Fruit fly (Drosophila melanogaster): Measurements from ENCODE around the gene Tektin-C.

The Tektin-C gene

DNA sequence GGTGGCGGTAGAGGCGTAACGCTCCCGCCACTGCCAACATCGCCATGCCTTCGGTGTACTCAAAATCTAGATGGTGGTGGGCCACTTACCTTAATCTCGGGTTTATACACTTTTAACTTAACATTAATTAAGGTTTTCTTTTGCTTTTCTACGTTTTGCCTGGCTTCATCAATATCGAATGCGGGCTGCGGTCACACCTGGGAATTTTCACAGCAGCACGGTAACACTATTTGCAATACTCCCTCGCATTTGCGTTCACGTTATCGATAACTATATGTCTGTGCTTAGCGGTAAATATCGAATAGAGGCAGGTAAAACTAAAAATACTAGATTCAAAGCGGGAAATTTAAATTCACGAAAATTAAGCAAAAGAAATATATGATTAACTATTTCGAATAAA, 2.4 kb downstream of the Tektin-C start, which contains the start of gene Bre1 (continued):
- TF ChIP-seq hkb (optimal IDR thresholded peaks at IDR 0.05) (no peak), hkb (GFP tag; IDR thresholded peaks at IDR 0.05) (no peak), MESR4 (GFP tag; optimal IDR thresholded peaks at IDR 0.05) (peak; percentile 87), sd (tag; optimal IDR thresholded peaks at IDR 0.05) (peak; percentile 87), Eip74EF (GFP tag; optimal IDR thresholded peaks at IDR 0.05) (no peak), CG13775 (GFP tag; optimal IDR thresholded peaks at IDR 0.05) (no peak), CG17612 (GFP tag; IDR thresholded peaks at IDR 0.05) (no peak), otp (GFP tag; IDR thresholded peaks at IDR 0.05) (no peak), HmgZ (tag; optimal IDR thresholded peaks at IDR 0.05) (peak; percentile 63), CG18764 (GFP tag; optimal IDR thresholded peaks at IDR 0.05) (no peak), NK7.1 (GFP tag; optimal IDR thresholded peaks at IDR 0.05) (no peak), D (optimal IDR thresholded peaks at IDR 0.05) (no peak), D (GFP tag; optimal IDR thresholded peaks at IDR 0.05) (no peak), CG15696 (tag; optimal IDR thresholded peaks at IDR 0.05) (no peak), sim (GFP tag; IDR thresholded peaks at IDR 0.05) (no peak), ATbp (GFP tag; optimal IDR thresholded peaks at IDR 0.05) (no peak), Vsx1 (GFP tag; optimal IDR thresholded peaks at IDR 0.05) (no peak), CG14014 (GFP tag; IDR thresholded peaks at IDR 0.05) (no peak), CG8478 (optimal IDR thresholded peaks at IDR 0.05) (no peak), trh (GFP tag; optimal IDR thresholded peaks at IDR 0.05) (no peak), Bteb2 (GFP tag; optimal IDR thresholded peaks at IDR 0.05) (no peak), Awh (GFP tag; IDR thresholded peaks at IDR 0.05) (no peak), CG6813 (GFP tag; optimal IDR thresholded peaks at IDR 0.05) (no peak), vfl (GFP tag; optimal IDR thresholded peaks at IDR 0.05) (no peak), CG4424 (GFP tag; optimal IDR thresholded peaks at IDR 0.05) (no peak), CG9437 (GFP tag; optimal IDR thresholded peaks at IDR 0.05) (no peak), gsb (GFP tag; IDR thresholded peaks at IDR 0.05) (no peak), shn (GFP tag; optimal IDR thresholded peaks at IDR 0.05) (no peak), Bdp1 (GFP tag; optimal IDR thresholded peaks at IDR 0.05) (no peak), CG12299 (tag; optimal IDR thresholded peaks at IDR 0.05) (no peak), Sry-δ (GFP tag; optimal IDR thresholded peaks at IDR 0.05) (peak; percentile 82), mirr (GFP tag; optimal IDR thresholded peaks at IDR 0.05) (no peak), CG32767 (GFP tag; IDR thresholded peaks at IDR 0.05) (no peak), CG12744 (GFP tag; optimal IDR thresholded peaks at IDR 0.05) (no peak), CG6272 (GFP tag; IDR thresholded peaks at IDR 0.05) (no peak), Antp (GFP tag; optimal IDR thresholded peaks at IDR 0.05) (no peak), CG18619 (GFP tag; optimal IDR thresholded peaks at IDR 0.05) (no peak), CG2712 (tag; optimal IDR thresholded peaks at IDR 0.05) (peak; percentile 29), repo (GFP tag; optimal IDR thresholded peaks at IDR 0.05) (no peak), CG11398 (GFP tag; optimal IDR thresholded peaks at IDR 0.05) (no peak), prd (optimal IDR thresholded peaks at IDR 0.05) (no peak), prd (GFP tag; IDR thresholded peaks at IDR 0.05) (0 out of 3 replicates have a peak, but pooled peaks have one; percentile 23), CG12219 (GFP tag; optimal IDR thresholded peaks at IDR 0.05) (no peak), Hr39 (optimal IDR thresholded peaks at IDR 0.05) (no peak), CG15514 (GFP tag; optimal IDR thresholded peaks at IDR 0.05) (peak; percentile 67), vnd (GFP tag; IDR thresholded peaks at IDR 0.05; ENCODE audit: partially characterized antibody) (peak; percentile 55; the same call in 1 of the 3 replicates), schlank (tag; optimal IDR thresholded peaks at IDR 0.05) (no peak), CG2202 (tag; optimal IDR thresholded peaks at IDR 0.05) (no peak), CG3995 (GFP tag; optimal IDR thresholded peaks at IDR 0.05) (peak; percentile 55), row (GFP tag; IDR thresholded peaks at IDR 0.05) (peak; percentile 26; the same call in 2 of the 3 replicates), Dref (GFP tag; IDR thresholded peaks at IDR 0.05) (peak; percentile 97), CG10654 (GFP tag; optimal IDR thresholded peaks at IDR 0.05) (no peak), unc-4 (GFP tag; IDR thresholded peaks at IDR 0.05; ENCODE audit: partially characterized antibody) (peak; percentile 80; the same call in 1 of the 2 replicates)

Measured in whole organism, embryonic.